Fruit fly (Drosophila melanogaster) whole organism, embryonic: Measurements from ENCODE around the gene Mo25.
A peak's percentile ranks its signal among the peaks of the same experiment; 100 is the strongest.

Source experiments
- ATbp ChIP-seq: fragments of 200-800 bp; sonication (Bioruptor generic); optimal IDR thresholded peaks from 2 replicates; lab custom pipeline; 2017; ENCODE audit warnings: missing biosample characterization, mild to moderate bottlenecking, missing genetic modification characterization, missing genetic modification reagents
- Blimp-1 ChIP-seq: fragments of 200-800 bp; sonication (Bioruptor generic); optimal IDR thresholded peaks from 3 replicates; lab custom pipeline; 2018; ENCODE audit warnings: missing biosample characterization, missing genetic modification characterization, mild to moderate bottlenecking, moderate library complexity, missing genetic modification reagents
- CG10543 ChIP-seq: fragments of 200-800 bp; sonication (Bioruptor generic); optimal IDR thresholded peaks from 3 replicates; lab custom pipeline; 2017; ENCODE audit warnings: missing biosample characterization, mild to moderate bottlenecking, missing genetic modification characterization, moderate library complexity
- CG13624 ChIP-seq: fragments of 200-800 bp; sonication (Bioruptor generic); optimal IDR thresholded peaks from 2 replicates; lab custom pipeline; 2016; ENCODE audit warnings: missing biosample characterization, missing genetic modification characterization
- CG14014 ChIP-seq: fragments of 200-800 bp; sonication (Bioruptor generic); IDR thresholded peaks from 2 replicates; pipeline ENCODE4 v1.3.6; 2022; ENCODE audit warnings: missing biosample characterization, missing genetic modification characterization
- CG15269 ChIP-seq: fragments of 200-800 bp; sonication (Bioruptor generic); optimal IDR thresholded peaks from 2 replicates; lab custom pipeline; 2018; ENCODE audit warnings: missing biosample characterization, mild to moderate bottlenecking, missing genetic modification characterization, moderate library complexity
- CG1602 ChIP-seq: fragments of 200-800 bp; sonication (Bioruptor generic); optimal IDR thresholded peaks from 3 replicates; lab custom pipeline; 2016; ENCODE audit warnings: missing biosample characterization, missing genetic modification characterization
- CG16779 ChIP-seq: fragments of 200-800 bp; sonication (Bioruptor generic); IDR thresholded peaks from 2 replicates; pipeline ENCODE4 v1.3.6; 2022; ENCODE audit warnings: missing biosample characterization, missing genetic modification characterization
- CG17361 ChIP-seq: fragments of 200-800 bp; sonication (Bioruptor generic); IDR thresholded peaks from 3 replicates; pipeline ENCODE4 v1.3.6; 2022; ENCODE audit warnings: missing biosample characterization, missing genetic modification characterization
- CG1832 ChIP-seq: fragments of 200-800 bp; sonication (Bioruptor generic); optimal IDR thresholded peaks from 2 replicates; lab custom pipeline; 2017; ENCODE audit warnings: missing biosample characterization, mild to moderate bottlenecking, missing genetic modification characterization, inconsistent platforms
- CG18599 ChIP-seq: fragments of 200-800 bp; sonication (Bioruptor generic); optimal IDR thresholded peaks from 3 replicates; lab custom pipeline; 2017; ENCODE audit warnings: missing biosample characterization, missing genetic modification characterization, mild to moderate bottlenecking, moderate library complexity, missing genetic modification reagents
- CG3995 ChIP-seq: fragments of 200-800 bp; sonication (Bioruptor generic); optimal IDR thresholded peaks from 3 replicates; lab custom pipeline; 2016; ENCODE audit warnings: missing biosample characterization, missing genetic modification characterization
- CG43689 ChIP-seq: fragments of 200-800 bp; sonication (Bioruptor generic); IDR thresholded peaks from 2 replicates; pipeline ENCODE4 v1.3.6; 2022; ENCODE audit warnings: missing biosample characterization, missing genetic modification characterization
- CG4617 ChIP-seq: fragments of 200-800 bp; sonication (Bioruptor generic); optimal IDR thresholded peaks from 3 replicates; lab custom pipeline; 2016; ENCODE audit warnings: missing biosample characterization, missing genetic modification characterization, borderline replicate concordance
- CG4820 ChIP-seq: fragments of 200-800 bp; sonication (Bioruptor generic); optimal IDR thresholded peaks from 3 replicates; lab custom pipeline; 2016; ENCODE audit warnings: missing biosample characterization, missing genetic modification characterization
- CG6272 ChIP-seq: fragments of 200-800 bp; sonication (Bioruptor generic); IDR thresholded peaks from 2 replicates; pipeline ENCODE4 v1.3.6; 2022; ENCODE audit warnings: missing biosample characterization, missing genetic modification characterization
- CG8281 ChIP-seq: fragments of 200-800 bp; sonication (Bioruptor generic); optimal IDR thresholded peaks from 2 replicates; lab custom pipeline; 2018; ENCODE audit warnings: missing biosample characterization, mild to moderate bottlenecking, missing genetic modification characterization, moderate library complexity
- E2f2 ChIP-seq: fragments of 200-800 bp; sonication (Bioruptor generic); IDR thresholded peaks from 2 replicates; pipeline ENCODE4 v1.3.6; 2022; ENCODE audit warnings: missing biosample characterization, missing genetic modification characterization
- Eip74EF ChIP-seq, 2 experiments: fragments of 200-800 bp in 1 of 2; fragments of >200 bp in 1 of 2; sonication (Bioruptor generic) in 1 of 2; optimal IDR thresholded peaks; 2 replicates each; lab custom pipeline; 2017 to 2019; ENCODE audit warnings: missing biosample characterization in 2 of 2, missing genetic modification characterization in 2 of 2, mild to moderate bottlenecking in 1 of 2, moderate library complexity in 1 of 2
- Fer2 ChIP-seq: fragments of 200-800 bp; sonication (Bioruptor generic); optimal IDR thresholded peaks from 2 replicates; lab custom pipeline; 2018; ENCODE audit warnings: missing biosample characterization, mild to moderate bottlenecking, missing genetic modification characterization, moderate library complexity
- GATAe ChIP-seq: fragments of 200-800 bp; sonication (Bioruptor generic); conservative IDR thresholded peaks from 2 replicates; pipeline ENCODE4 v1.3.6; 2022; ENCODE audit warnings: missing biosample characterization, missing genetic modification characterization
- Gug ChIP-seq: fragments of 200-800 bp; sonication (Bioruptor generic); IDR thresholded peaks from 4 replicates; pipeline ENCODE4 v1.3.6; 2022; ENCODE audit warnings: missing biosample characterization, missing genetic modification characterization
- HHEX ChIP-seq: fragments of 200-800 bp; sonication (Bioruptor generic); optimal IDR thresholded peaks from 3 replicates; lab custom pipeline; 2017; ENCODE audit warnings: missing biosample characterization, mild to moderate bottlenecking, missing genetic modification characterization, missing genetic modification reagents
- Lim3 ChIP-seq: fragments of 200-800 bp; sonication (Bioruptor generic); IDR thresholded peaks from 2 replicates; pipeline ENCODE4 v1.3.6; 2022; ENCODE audit warnings: missing biosample characterization, missing genetic modification characterization
- Meics ChIP-seq: fragments of 200-800 bp; sonication (Bioruptor generic); optimal IDR thresholded peaks from 2 replicates; lab custom pipeline; 2017; ENCODE audit warnings: missing biosample characterization, mild to moderate bottlenecking, missing genetic modification characterization
- NC2α ChIP-seq: fragments of 200-800 bp; sonication (Bioruptor generic); optimal IDR thresholded peaks from 2 replicates; lab custom pipeline; 2016; ENCODE audit warnings: missing biosample characterization, missing genetic modification characterization
- Rfx ChIP-seq: fragments of 200-800 bp; sonication (Bioruptor generic); IDR thresholded peaks from 2 replicates; pipeline ENCODE4 v1.3.6; 2022; ENCODE audit warnings: missing biosample characterization, missing genetic modification characterization
- Sox100B ChIP-seq: fragments of 200-800 bp; sonication (Bioruptor generic); optimal IDR thresholded peaks from 3 replicates; lab custom pipeline; 2018; ENCODE audit warnings: missing biosample characterization, mild to moderate bottlenecking, missing genetic modification characterization
- TFAM ChIP-seq: fragments of 200-800 bp; sonication (Bioruptor generic); optimal IDR thresholded peaks from 2 replicates; lab custom pipeline; 2017; ENCODE audit warnings: missing biosample characterization, missing genetic modification characterization, inconsistent platforms
- chinmo ChIP-seq: fragments of 200-800 bp; sonication (Bioruptor generic); IDR thresholded peaks from 4 replicates; pipeline ENCODE4 v1.3.6; 2022; ENCODE audit warnings: missing biosample characterization, missing genetic modification characterization; ENCODE audit not compliant: partially characterized antibody
- crc ChIP-seq: fragments of 200-800 bp; sonication (Bioruptor generic); optimal IDR thresholded peaks from 2 replicates; lab custom pipeline; 2016; ENCODE audit warnings: missing biosample characterization, missing genetic modification characterization
- cwo ChIP-seq: fragments of 200-800 bp; sonication (Bioruptor generic); optimal IDR thresholded peaks from 3 replicates; lab custom pipeline; 2017; ENCODE audit warnings: missing biosample characterization, missing genetic modification characterization, mild to moderate bottlenecking, moderate library complexity, missing genetic modification reagents
- emc ChIP-seq: fragments of 200-800 bp; sonication (Bioruptor generic); optimal IDR thresholded peaks from 2 replicates; lab custom pipeline; 2016; ENCODE audit warnings: missing biosample characterization, missing genetic modification characterization
- fd3F ChIP-seq: fragments of 200-800 bp; sonication (Bioruptor generic); optimal IDR thresholded peaks from 2 replicates; lab custom pipeline; 2018; ENCODE audit warnings: missing biosample characterization, mild to moderate bottlenecking, missing genetic modification characterization, moderate library complexity
- gem ChIP-seq: fragments of 200-800 bp; sonication (Bioruptor generic); optimal IDR thresholded peaks from 2 replicates; lab custom pipeline; 2019; ENCODE audit warnings: missing biosample characterization, mild to moderate bottlenecking, missing genetic modification characterization, moderate library complexity
- grau ChIP-seq: fragments of 200-800 bp; optimal IDR thresholded peaks from 3 replicates; lab custom pipeline; 2019; ENCODE audit warnings: missing biosample characterization, mild to moderate bottlenecking, missing genetic modification characterization, moderate library complexity
- grn ChIP-seq: fragments of 200-800 bp; sonication (Bioruptor generic); optimal IDR thresholded peaks from 3 replicates; lab custom pipeline; 2017; ENCODE audit warnings: missing biosample characterization, missing genetic modification characterization
- ind ChIP-seq: fragments of 200-800 bp; sonication (Bioruptor generic); optimal IDR thresholded peaks from 3 replicates; lab custom pipeline; 2016; ENCODE audit warnings: missing biosample characterization, missing genetic modification characterization
- inv ChIP-seq: fragments of 200-800 bp; sonication (Bioruptor generic); IDR thresholded peaks from 2 replicates; pipeline ENCODE4 v1.3.6; 2022; ENCODE audit warnings: missing biosample characterization, missing genetic modification characterization; ENCODE audit not compliant: partially characterized antibody
- jing ChIP-seq: fragments of 200-800 bp; sonication (Bioruptor generic); optimal IDR thresholded peaks from 2 replicates; lab custom pipeline; 2018; ENCODE audit warnings: missing biosample characterization, mild to moderate bottlenecking, missing genetic modification characterization
- lab ChIP-seq: fragments of 200-800 bp; sonication (Bioruptor generic); optimal IDR thresholded peaks from 3 replicates; lab custom pipeline; 2017; ENCODE audit warnings: missing biosample characterization, missing genetic modification characterization, mild to moderate bottlenecking, moderate library complexity, missing genetic modification reagents
- lilli ChIP-seq: fragments of 200-800 bp; sonication (Bioruptor generic); optimal IDR thresholded peaks from 3 replicates; lab custom pipeline; 2016; ENCODE audit warnings: missing biosample characterization, missing genetic modification characterization
- mam ChIP-seq: fragments of 200-800 bp; sonication (Bioruptor generic); optimal IDR thresholded peaks from 3 replicates; lab custom pipeline; 2016; ENCODE audit warnings: missing biosample characterization, missing genetic modification characterization
- pan ChIP-seq, 4 experiments: fragments of >200 bp in 3 of 4; fragments of 200-800 bp in 1 of 4; sonication (Bioruptor generic) in 1 of 4; optimal IDR thresholded peaks in 3 of 4; IDR thresholded peaks in 1 of 4; 2 replicates each; pipeline versions ENCODE4 v1.3.6 to Lab custom; 2017 to 2022; ENCODE audit warnings: missing biosample characterization in 2 of 4, missing genetic modification characterization in 2 of 4, mixed read lengths in 1 of 4
- peb ChIP-seq: fragments of 200-800 bp; sonication (Bioruptor generic); IDR thresholded peaks from 2 replicates; pipeline ENCODE4 v1.3.6; 2022; ENCODE audit warnings: missing biosample characterization, missing genetic modification characterization
- sens ChIP-seq: fragments of 200-800 bp; sonication (Bioruptor generic); peaks from one replicate; lab custom pipeline; 2016; ENCODE audit warnings: missing biosample characterization, missing genetic modification characterization
- shn ChIP-seq: fragments of 200-800 bp; sonication (Bioruptor generic); optimal IDR thresholded peaks from 3 replicates; lab custom pipeline; 2016; ENCODE audit warnings: missing biosample characterization, missing genetic modification characterization
- slbo ChIP-seq: fragments of 200-800 bp; sonication (Bioruptor generic); IDR thresholded peaks from 2 replicates; pipeline ENCODE4 v1.3.6; 2022; ENCODE audit warnings: missing biosample characterization, missing genetic modification characterization
- sr ChIP-seq: fragments of 200-800 bp; sonication (Bioruptor generic); IDR thresholded peaks from 3 replicates; pipeline ENCODE4 v1.3.6; 2022; ENCODE audit warnings: missing biosample characterization, missing genetic modification characterization
- stc ChIP-seq: fragments of 200-800 bp; sonication (Bioruptor generic); IDR thresholded peaks from 2 replicates; pipeline ENCODE4 v1.3.6; 2022; ENCODE audit warnings: missing biosample characterization, missing genetic modification characterization

Gene Mo25

DNA sequence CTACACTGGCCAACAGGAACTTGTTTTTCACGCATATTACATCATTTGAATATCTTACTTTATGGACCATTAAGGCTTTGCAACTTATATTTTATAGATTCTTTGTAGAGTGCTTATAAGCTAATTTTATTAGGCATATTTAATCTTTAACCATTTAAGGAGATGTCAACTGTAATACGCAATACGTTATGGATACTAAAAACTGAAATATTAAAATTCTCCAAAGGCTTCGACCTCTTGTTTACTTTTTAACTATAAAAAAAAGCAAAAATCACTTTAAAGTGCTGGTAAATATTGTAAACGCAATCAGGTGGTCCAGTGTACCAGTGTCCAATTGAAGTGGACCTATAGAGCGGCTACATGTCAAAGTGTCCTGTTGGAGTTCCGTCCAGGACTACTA lies 41.7 kb upstream of the Mo25 start (continued):
- TF ChIP-seq CG4820 (GFP tag; lab: Kevin White, UChicago): no peak
- no peak for TF ChIP-seq stc (GFP tag; lab: Robert Waterston, UW)
- no peak for TF ChIP-seq CG13624 (GFP tag; lab: Kevin White, UChicago)
- no peak for TF ChIP-seq emc
- TF ChIP-seq Eip74EF (GFP tag; optimal IDR thresholded peaks at IDR 0.05; lab: Kevin White, UChicago): peak in 1 of 2 experiments; percentile 20
- TF ChIP-seq lilli (GFP tag; lab: Kevin White, UChicago): peak; percentile 30
- TF ChIP-seq fd3F (GFP tag; lab: Kevin White, UChicago): no peak
- peak; percentile 8 for TF ChIP-seq mam (GFP tag; lab: Kevin White, UChicago)
- TF ChIP-seq pan (optimal IDR thresholded peaks at IDR 0.05; lab: Kevin White, UChicago): no peak
- peak in 1 of 2 experiments; percentile 35 for TF ChIP-seq pan (GFP tag; optimal IDR thresholded peaks at IDR 0.05 in 1 of 2, IDR thresholded peaks at IDR 0.05 in 1 of 2)
- no peak for TF ChIP-seq CG8281 (tag; lab: Kevin White, UChicago)
- no peak for TF ChIP-seq CG1832 (GFP tag; lab: Kevin White, UChicago)
- TF ChIP-seq CG6272 (GFP tag; lab: Robert Waterston, UW): no peak
- no peak for TF ChIP-seq CG1602 (GFP tag; lab: Kevin White, UChicago)
- peak; percentile 30 for TF ChIP-seq ATbp (GFP tag; lab: Kevin White, UChicago)
- TF ChIP-seq CG14014 (GFP tag; lab: Robert Waterston, UW): no peak
- peak; percentile 83 for TF ChIP-seq sens (GFP tag; lab: Kevin White, UChicago)
- no peak for TF ChIP-seq crc (GFP tag; lab: Kevin White, UChicago)
- no peak for TF ChIP-seq inv
- TF ChIP-seq peb: no peak
- peak; percentile 58 for TF ChIP-seq Meics (GFP tag; lab: Kevin White, UChicago)
- no peak for TF ChIP-seq shn (GFP tag; lab: Kevin White, UChicago)
- no peak for TF ChIP-seq TFAM (GFP tag; lab: Kevin White, UChicago)
- no peak for TF ChIP-seq sr (GFP tag; lab: Robert Waterston, UW)
- peak; percentile 47 for TF ChIP-seq Sox100B (GFP tag; lab: Kevin White, UChicago)
- TF ChIP-seq CG10543 (GFP tag; lab: Kevin White, UChicago): peak; percentile 30
- peak; percentile 34; the same call in 1 of the 2 replicates for TF ChIP-seq Rfx
- TF ChIP-seq CG16779 (GFP tag; lab: Robert Waterston, UW): no peak
- no peak for TF ChIP-seq Gug (GFP tag; lab: Robert Waterston, UW)
- TF ChIP-seq CG15269: peak; percentile 21
- TF ChIP-seq grn (GFP tag; lab: Kevin White, UChicago): no peak
- TF ChIP-seq cwo (GFP tag; lab: Kevin White, UChicago): peak; percentile 50
- TF ChIP-seq grau (tag; lab: Kevin White, UChicago): peak; percentile 50
- no peak for TF ChIP-seq NC2α
- TF ChIP-seq CG18599: peak; percentile 66
- peak; percentile 25 for TF ChIP-seq Blimp-1 (GFP tag; lab: Kevin White, UChicago)
- peak; percentile 39 for TF ChIP-seq slbo (GFP tag; lab: Robert Waterston, UW)
- peak; percentile 57 for TF ChIP-seq gem (tag; lab: Kevin White, UChicago)
- TF ChIP-seq CG3995: no peak
- no peak for TF ChIP-seq E2f2 (GFP tag; lab: Robert Waterston, UW)
- no peak for TF ChIP-seq Lim3 (GFP tag; lab: Robert Waterston, UW)
- TF ChIP-seq CG43689: no peak
- peak; percentile 48 for TF ChIP-seq lab (GFP tag; lab: Kevin White, UChicago)
- no peak for TF ChIP-seq CG4617 (GFP tag; lab: Kevin White, UChicago)
- peak; percentile 12 for TF ChIP-seq ind (GFP tag; lab: Kevin White, UChicago)
- no peak for TF ChIP-seq chinmo (GFP tag; lab: Robert Waterston, UW)
- no peak for TF ChIP-seq GATAe (GFP tag; lab: Robert Waterston, UW)
- peak; percentile 53; the same call in 2 of the 3 replicates for TF ChIP-seq CG17361 (GFP tag; lab: Robert Waterston, UW)
- TF ChIP-seq Fer2: no peak
- TF ChIP-seq jing (GFP tag; lab: Kevin White, UChicago): peak; percentile 7
- peak; percentile 25 for TF ChIP-seq HHEX (GFP tag; lab: Kevin White, UChicago)
